Fruit fly (Drosophila melanogaster) whole organism, embryonic: ENCODE measurements around the gene CG10996.

Experiments used
- Aef1 ChIP-seq: fragments of 200-800 bp; sonication (Bioruptor generic); IDR thresholded peaks from 3 replicates; pipeline ENCODE4 v1.3.6; 2022; ENCODE audit warnings: missing biosample characterization, missing genetic modification characterization
- B-H2 ChIP-seq: fragments of 200-800 bp; sonication (Bioruptor generic); optimal IDR thresholded peaks from 2 replicates; lab custom pipeline; 2018; ENCODE audit warnings: missing biosample characterization, mild to moderate bottlenecking, missing genetic modification characterization
- CG10267 ChIP-seq: fragments of 200-800 bp; sonication (Bioruptor generic); optimal IDR thresholded peaks from 2 replicates; lab custom pipeline; 2018; ENCODE audit warnings: missing biosample characterization, mild to moderate bottlenecking, missing genetic modification characterization, moderate library complexity
- CG11093 ChIP-seq: fragments of 200-800 bp; sonication (Bioruptor generic); IDR thresholded peaks from 3 replicates; pipeline ENCODE4 v1.3.6; 2022; ENCODE audit warnings: missing biosample characterization, missing genetic modification characterization
- CG11456 ChIP-seq: fragments of 200-800 bp; sonication (Bioruptor generic); IDR thresholded peaks from 3 replicates; pipeline ENCODE4 v1.3.6; 2022; ENCODE audit warnings: missing biosample characterization, missing genetic modification characterization
- CG13296 ChIP-seq: fragments of 200-800 bp; sonication (Bioruptor generic); optimal IDR thresholded peaks from 3 replicates; lab custom pipeline; 2018; ENCODE audit warnings: missing biosample characterization, mild to moderate bottlenecking, missing genetic modification characterization
- CG1603 ChIP-seq: fragments of 200-800 bp; sonication (Bioruptor generic); optimal IDR thresholded peaks from 2 replicates; lab custom pipeline; 2019; ENCODE audit warnings: missing biosample characterization, mild to moderate bottlenecking, missing genetic modification characterization, moderate library complexity
- CG30020 ChIP-seq: fragments of 200-800 bp; optimal IDR thresholded peaks from 2 replicates; lab custom pipeline; 2019; ENCODE audit warnings: missing biosample characterization, mild to moderate bottlenecking, missing genetic modification characterization, moderate library complexity
- CG30431 ChIP-seq: fragments of 200-800 bp; sonication (Bioruptor generic); optimal IDR thresholded peaks from 2 replicates; lab custom pipeline; 2017; ENCODE audit warnings: missing biosample characterization, missing genetic modification characterization
- CG33213 ChIP-seq: fragments of 200-800 bp; sonication (Bioruptor generic); optimal IDR thresholded peaks from 3 replicates; lab custom pipeline; 2016; ENCODE audit warnings: missing biosample characterization, missing genetic modification characterization
- CG34422 ChIP-seq: fragments of 200-800 bp; sonication (Bioruptor generic); IDR thresholded peaks from 3 replicates; pipeline ENCODE4 v1.3.6; 2022; ENCODE audit warnings: missing biosample characterization, missing genetic modification characterization
- CG4328 ChIP-seq: fragments of 200-800 bp; sonication (Bioruptor generic); optimal IDR thresholded peaks from 3 replicates; lab custom pipeline; 2017; ENCODE audit warnings: missing biosample characterization, missing genetic modification reagents, missing genetic modification characterization
- CG4854 ChIP-seq: fragments of 200-800 bp; sonication (Bioruptor generic); optimal IDR thresholded peaks from 2 replicates; lab custom pipeline; 2016; ENCODE audit warnings: missing biosample characterization, missing genetic modification characterization, inconsistent platforms
- CG6175 ChIP-seq: fragments of 200-800 bp; sonication (Bioruptor generic); IDR thresholded peaks from 3 replicates; pipeline ENCODE4 v1.3.6; 2022; ENCODE audit warnings: missing biosample characterization, missing genetic modification characterization
- CG6272 ChIP-seq: fragments of 200-800 bp; sonication (Bioruptor generic); IDR thresholded peaks from 2 replicates; pipeline ENCODE4 v1.3.6; 2022; ENCODE audit warnings: missing biosample characterization, missing genetic modification characterization
- CG6765 ChIP-seq: fragments of 200-800 bp; sonication (Bioruptor generic); optimal IDR thresholded peaks from 3 replicates; lab custom pipeline; 2017; ENCODE audit warnings: missing biosample characterization, mild to moderate bottlenecking, missing genetic modification characterization
- CG7839 ChIP-seq: fragments of 200-800 bp; sonication (Bioruptor generic); optimal IDR thresholded peaks from 3 replicates; lab custom pipeline; 2018; ENCODE audit warnings: missing biosample characterization, mild to moderate bottlenecking, missing genetic modification characterization, moderate library complexity
- CG8290 ChIP-seq, 3 experiments: fragments of 200-800 bp; sonication (Bioruptor generic); optimal IDR thresholded peaks; 2 replicates each; lab custom pipeline; 2016 to 2019; ENCODE audit warnings: missing biosample characterization in 3 of 3, missing genetic modification characterization in 3 of 3, mild to moderate bottlenecking in 2 of 3, moderate library complexity in 1 of 3
- CG9437 ChIP-seq: fragments of 200-800 bp; sonication (Bioruptor generic); optimal IDR thresholded peaks from 2 replicates; lab custom pipeline; 2018; ENCODE audit warnings: missing biosample characterization, mild to moderate bottlenecking, missing genetic modification characterization
- CG9797 ChIP-seq: fragments of 200-800 bp; sonication (Bioruptor generic); optimal IDR thresholded peaks from 3 replicates; lab custom pipeline; 2018; ENCODE audit warnings: missing biosample characterization, mild to moderate bottlenecking, missing genetic modification characterization
- D19B ChIP-seq: fragments of 200-800 bp; sonication (Bioruptor generic); optimal IDR thresholded peaks from 2 replicates; lab custom pipeline; 2017; ENCODE audit warnings: missing biosample characterization, mild to moderate bottlenecking, missing genetic modification characterization
- Hmr ChIP-seq: fragments of 200-800 bp; sonication (Bioruptor generic); optimal IDR thresholded peaks from 3 replicates; lab custom pipeline; 2017; ENCODE audit warnings: mild to moderate bottlenecking, missing biosample characterization, missing genetic modification reagents, missing genetic modification characterization
- Hr78 ChIP-seq, 2 experiments: fragments of 200-800 bp in 1 of 2; fragments of >200 bp in 1 of 2; sonication (Bioruptor generic) in 1 of 2; optimal IDR thresholded peaks; 2 replicates each; lab custom pipeline; 2017 to 2019; ENCODE audit warnings: missing biosample characterization in 2 of 2, missing genetic modification characterization in 2 of 2, mild to moderate bottlenecking in 1 of 2, moderate library complexity in 1 of 2
- Meics ChIP-seq: fragments of 200-800 bp; sonication (Bioruptor generic); optimal IDR thresholded peaks from 2 replicates; lab custom pipeline; 2017; ENCODE audit warnings: missing biosample characterization, mild to moderate bottlenecking, missing genetic modification characterization
- Oli ChIP-seq: fragments of 200-800 bp; sonication (Bioruptor generic); optimal IDR thresholded peaks from 2 replicates; lab custom pipeline; 2018; ENCODE audit warnings: missing biosample characterization, mild to moderate bottlenecking, missing genetic modification characterization, moderate library complexity
- Poxn ChIP-seq: fragments of 200-800 bp; sonication (Bioruptor generic); IDR thresholded peaks from 2 replicates; pipeline ENCODE4 v1.3.6; 2022; ENCODE audit warnings: missing biosample characterization, missing genetic modification characterization
- Rfx ChIP-seq: fragments of 200-800 bp; sonication (Bioruptor generic); IDR thresholded peaks from 2 replicates; pipeline ENCODE4 v1.3.6; 2022; ENCODE audit warnings: missing biosample characterization, missing genetic modification characterization
- Sry-δ ChIP-seq: fragments of 200-800 bp; sonication (Bioruptor generic); optimal IDR thresholded peaks from 2 replicates; lab custom pipeline; 2016; ENCODE audit warnings: missing biosample characterization, missing genetic modification characterization
- ac ChIP-seq: fragments of 200-800 bp; sonication (Bioruptor generic); optimal IDR thresholded peaks from 3 replicates; lab custom pipeline; 2017; ENCODE audit warnings: missing biosample characterization, mild to moderate bottlenecking, missing genetic modification characterization
- ap ChIP-seq: fragments of 200-800 bp; sonication (Bioruptor generic); IDR thresholded peaks from 2 replicates; pipeline ENCODE4 v1.3.6; 2022; ENCODE audit warnings: missing biosample characterization, missing genetic modification characterization
- bsh ChIP-seq, 2 experiments: fragments of 200-800 bp; sonication (Bioruptor generic); optimal IDR thresholded peaks; 2 replicates each; lab custom pipeline; 2017 to 2018; ENCODE audit warnings: mild to moderate bottlenecking in 2 of 2, missing biosample characterization in 2 of 2, missing genetic modification characterization in 2 of 2, moderate library complexity in 1 of 2
- chn ChIP-seq: fragments of 200-800 bp; sonication (Bioruptor generic); optimal IDR thresholded peaks from 2 replicates; lab custom pipeline; 2016; ENCODE audit warnings: missing biosample characterization, missing genetic modification characterization
- emc ChIP-seq: fragments of 200-800 bp; sonication (Bioruptor generic); optimal IDR thresholded peaks from 2 replicates; lab custom pipeline; 2016; ENCODE audit warnings: missing biosample characterization, missing genetic modification characterization
- fd3F ChIP-seq: fragments of 200-800 bp; sonication (Bioruptor generic); optimal IDR thresholded peaks from 2 replicates; lab custom pipeline; 2018; ENCODE audit warnings: missing biosample characterization, mild to moderate bottlenecking, missing genetic modification characterization, moderate library complexity
- klu ChIP-seq: fragments of 200-800 bp; sonication (Bioruptor generic); IDR thresholded peaks from 2 replicates; pipeline ENCODE4 v1.3.6; 2022; ENCODE audit warnings: missing biosample characterization, missing genetic modification characterization
- mirr ChIP-seq: fragments of 200-800 bp; sonication (Bioruptor generic); optimal IDR thresholded peaks from 3 replicates; lab custom pipeline; 2018; ENCODE audit warnings: missing biosample characterization, mild to moderate bottlenecking, missing genetic modification characterization
- mld ChIP-seq: fragments of 200-800 bp; sonication (Bioruptor generic); IDR thresholded peaks from 3 replicates; pipeline ENCODE4 v1.3.6; 2022; ENCODE audit warnings: missing biosample characterization, missing genetic modification characterization; ENCODE audit not compliant: partially characterized antibody
- nom ChIP-seq: fragments of 200-800 bp; sonication (Bioruptor generic); optimal IDR thresholded peaks from 2 replicates; lab custom pipeline; 2017; ENCODE audit warnings: missing biosample characterization, missing genetic modification characterization, mild to moderate bottlenecking, moderate library complexity, missing genetic modification reagents
- oc ChIP-seq: fragments of 200-800 bp; sonication (Bioruptor generic); optimal IDR thresholded peaks from 2 replicates; lab custom pipeline; 2018; ENCODE audit warnings: missing biosample characterization, mild to moderate bottlenecking, missing genetic modification characterization, moderate library complexity
- onecut ChIP-seq: fragments of 200-800 bp; sonication (Bioruptor generic); IDR thresholded peaks from 2 replicates; pipeline ENCODE4 v1.3.6; 2022; ENCODE audit warnings: missing biosample characterization, missing genetic modification characterization
- otp ChIP-seq: fragments of 200-800 bp; sonication (Bioruptor generic); IDR thresholded peaks from 3 replicates; pipeline ENCODE4, ENCODE4 v1.3.6; 2022; ENCODE audit warnings: missing biosample characterization, missing genetic modification characterization
- pho ChIP-seq: fragments of 200-800 bp; sonication (Bioruptor generic); optimal IDR thresholded peaks from 2 replicates; lab custom pipeline; 2016; ENCODE audit warnings: missing biosample characterization, missing genetic modification characterization
- scrt ChIP-seq: fragments of 200-800 bp; sonication (Bioruptor generic); optimal IDR thresholded peaks from 2 replicates; lab custom pipeline; 2018; ENCODE audit warnings: missing biosample characterization, mild to moderate bottlenecking, missing genetic modification characterization, moderate library complexity
- trem ChIP-seq: fragments of 200-800 bp; optimal IDR thresholded peaks from 3 replicates; lab custom pipeline; 2019; ENCODE audit warnings: missing biosample characterization, mild to moderate bottlenecking, missing genetic modification characterization, moderate library complexity
- usp ChIP-seq: fragments of >200 bp; optimal IDR thresholded peaks from 2 replicates; lab custom pipeline; 2017; ENCODE audit warnings: missing biosample characterization, missing genetic modification characterization
- vfl ChIP-seq: fragments of 200-800 bp; sonication (Bioruptor generic); optimal IDR thresholded peaks from 2 replicates; lab custom pipeline; 2016; ENCODE audit warnings: missing biosample characterization, missing genetic modification characterization
- yki ChIP-seq: fragments of >200 bp; optimal IDR thresholded peaks from 3 replicates; lab custom pipeline; 2018
- z ChIP-seq: fragments of 200-800 bp; sonication (Bioruptor generic); IDR thresholded peaks from 3 replicates; pipeline ENCODE4 v1.3.6; 2022; ENCODE audit warnings: missing biosample characterization, missing genetic modification characterization
- zen ChIP-seq: fragments of 200-800 bp; sonication (Bioruptor generic); optimal IDR thresholded peaks from 3 replicates; lab custom pipeline; 2018; ENCODE audit warnings: missing biosample characterization, mild to moderate bottlenecking, missing genetic modification characterization, moderate library complexity

Gene CG10996

dm6 chrX:13815526-13816173 is 18.2 kb upstream of the CG10996 start (continued):
- TF ChIP-seq CG7839 (tag; lab: Kevin White, UChicago): peak; percentile 80
- TF ChIP-seq CG11093 (GFP tag; lab: Robert Waterston, UW): peak; percentile 63; the same call in 2 of the 3 replicates
- TF ChIP-seq ac: no peak
- TF ChIP-seq Meics (GFP tag; lab: Kevin White, UChicago): peak; percentile 63
- TF ChIP-seq oc (tag; lab: Kevin White, UChicago): peak; percentile 22
- TF ChIP-seq bsh (GFP tag; optimal IDR thresholded peaks at IDR 0.05; lab: Kevin White, UChicago): peak; percentile 50 to 69
- TF ChIP-seq z (GFP tag; lab: Robert Waterston, UW): no peak
- peak; percentile 20 for TF ChIP-seq scrt
- peak; percentile 43 for TF ChIP-seq CG10267 (tag; lab: Kevin White, UChicago)
- peak; percentile 25 for TF ChIP-seq CG1603
- TF ChIP-seq D19B (GFP tag; lab: Kevin White, UChicago): no peak
- no peak for TF ChIP-seq CG6175 (GFP tag; lab: Robert Waterston, UW)
- no peak for TF ChIP-seq CG6272
- no peak; the same call in 1 of the 2 replicates for TF ChIP-seq ap (GFP tag; lab: Robert Waterston, UW)
- TF ChIP-seq CG8290 (GFP tag; optimal IDR thresholded peaks at IDR 0.05; lab: Kevin White, UChicago): no peak
- TF ChIP-seq CG8290 (tag; optimal IDR thresholded peaks at IDR 0.05; lab: Kevin White, UChicago): peak in 1 of 2 experiments; percentile 10
- no peak for TF ChIP-seq usp (GFP tag; lab: Kevin White, UChicago)
- peak in 1 of 2 experiments; percentile 34 for TF ChIP-seq Hr78 (GFP tag; optimal IDR thresholded peaks at IDR 0.05; lab: Kevin White, UChicago)
- peak; percentile 6 for TF ChIP-seq CG30431
- TF ChIP-seq CG30020 (tag; lab: Kevin White, UChicago): peak; percentile 1
- TF ChIP-seq yki: no peak
- no peak for TF ChIP-seq B-H2 (GFP tag; lab: Kevin White, UChicago)
- peak; percentile 13 for TF ChIP-seq CG6765
- peak; percentile 53 for TF ChIP-seq CG13296 (GFP tag; lab: Kevin White, UChicago)
- peak; percentile 43 for TF ChIP-seq Rfx (GFP tag; lab: Robert Waterston, UW)
- TF ChIP-seq Aef1 (GFP tag; lab: Robert Waterston, UW): no peak; the same call in 2 of the 3 replicates
- no peak for TF ChIP-seq CG4854 (GFP tag; lab: Kevin White, UChicago)
- TF ChIP-seq Poxn (GFP tag; lab: Robert Waterston, UW): no peak
- TF ChIP-seq Sry-δ (GFP tag; lab: Kevin White, UChicago): peak; percentile 6
- TF ChIP-seq otp (GFP tag; lab: Robert Waterston, UW): 0 out of 3 replicates have a peak, but pooled peaks have one; percentile 8
- peak; percentile 9 for TF ChIP-seq zen (tag; lab: Kevin White, UChicago)
- no peak for TF ChIP-seq trem (tag; lab: Kevin White, UChicago)
- TF ChIP-seq onecut: peak; percentile 32; the same call in 1 of the 2 replicates
- peak; percentile 31 for TF ChIP-seq nom
- peak; percentile 59 for TF ChIP-seq CG4328 (GFP tag; lab: Kevin White, UChicago)
- TF ChIP-seq Oli: peak; percentile 81
- TF ChIP-seq klu (GFP tag; lab: Robert Waterston, UW): 0 out of 2 replicates have a peak, but pooled peaks have one; percentile 8
- no peak for TF ChIP-seq CG9797 (GFP tag; lab: Kevin White, UChicago)
- TF ChIP-seq emc: peak; percentile 17
- TF ChIP-seq vfl (GFP tag; lab: Kevin White, UChicago): no peak
- TF ChIP-seq pho (GFP tag; lab: Kevin White, UChicago): no peak
- peak; percentile 30 for TF ChIP-seq chn
- peak; percentile 49; the same call in 1 of the 3 replicates for TF ChIP-seq CG34422 (GFP tag; lab: Robert Waterston, UW)
- no peak for TF ChIP-seq CG33213 (GFP tag; lab: Kevin White, UChicago)
- peak; percentile 34; the same call in 1 of the 3 replicates for TF ChIP-seq CG11456 (GFP tag; lab: Robert Waterston, UW)
- TF ChIP-seq fd3F (GFP tag; lab: Kevin White, UChicago): peak; percentile 46
- no peak for TF ChIP-seq mld (GFP tag; lab: Robert Waterston, UW)
- peak; percentile 56 for TF ChIP-seq Hmr (GFP tag; lab: Kevin White, UChicago)
- peak; percentile 49 for TF ChIP-seq CG9437 (GFP tag; lab: Kevin White, UChicago)
- peak; percentile 45 for TF ChIP-seq mirr (GFP tag; lab: Kevin White, UChicago)
